Worm (Caenorhabditis elegans): Measurements from ENCODE around the gene W05H9.2.

DNA sequence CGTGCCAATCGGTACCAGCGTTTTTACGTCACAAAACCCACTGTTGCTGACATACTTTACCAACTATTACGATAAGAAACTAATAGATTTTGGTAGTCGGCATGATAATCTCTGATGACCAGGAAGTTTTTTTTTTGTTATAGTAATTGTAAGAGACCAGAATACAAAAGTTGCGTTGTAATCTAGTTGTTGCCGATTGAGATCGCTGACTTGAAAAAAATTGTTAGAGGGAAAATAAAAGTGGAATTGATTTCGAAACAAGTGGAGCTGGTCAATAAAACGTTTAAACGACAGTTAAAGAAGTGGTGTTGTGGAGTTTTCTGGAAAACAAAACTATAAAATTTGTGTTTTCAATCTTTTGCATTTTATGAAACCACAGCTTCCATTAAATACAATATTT is 9.9 kb upstream of the W05H9.2 start:
- TF ChIP-seq unc-130 (tag; optimal IDR thresholded peaks at IDR 0.05) (no peak), nhr-237 (tag; optimal IDR thresholded peaks at IDR 0.05) (no peak), aly-2 (tag; optimal IDR thresholded peaks at IDR 0.05) (no peak), snpc-4 (tag; optimal IDR thresholded peaks at IDR 0.05) (no peak), vab-15 (tag; optimal IDR thresholded peaks at IDR 0.05) (no peak), pqm-1 (tag; optimal IDR thresholded peaks at IDR 0.05) (no peak)

Data from whole organism, L1 larva.